Fruit fly (Drosophila melanogaster) whole organism, embryonic: ENCODE measurements around the gene Ubc6.
A peak's percentile ranks its signal among the peaks of the same experiment; 100 is the strongest.

Experiments
- Antp ChIP-seq: fragments of 200-800 bp; sonication (Bioruptor generic); optimal IDR thresholded peaks from 3 replicates; lab custom pipeline; 2016; ENCODE audit warnings: missing biosample characterization, missing genetic modification characterization
- B-H1 ChIP-seq: fragments of 200-800 bp; sonication (Bioruptor generic); IDR thresholded peaks from 3 replicates; pipeline ENCODE4 v1.3.6; 2022; ENCODE audit warnings: missing biosample characterization, missing genetic modification characterization
- Blimp-1 ChIP-seq: fragments of 200-800 bp; sonication (Bioruptor generic); optimal IDR thresholded peaks from 3 replicates; lab custom pipeline; 2018; ENCODE audit warnings: missing biosample characterization, missing genetic modification characterization, mild to moderate bottlenecking, moderate library complexity, missing genetic modification reagents
- CG1024 ChIP-seq: fragments of 200-800 bp; sonication (Bioruptor generic); IDR thresholded peaks from 2 replicates; pipeline ENCODE4 v1.3.6; 2022; ENCODE audit warnings: missing biosample characterization, missing genetic modification characterization
- CG11560 ChIP-seq: fragments of 200-800 bp; sonication (Bioruptor generic); IDR thresholded peaks from 3 replicates; pipeline ENCODE4 v1.3.6; 2022; ENCODE audit warnings: missing biosample characterization, missing genetic modification characterization
- CG11695 ChIP-seq: fragments of 200-800 bp; sonication (Bioruptor generic); IDR thresholded peaks from 3 replicates; pipeline ENCODE4 v1.3.6; 2022; ENCODE audit warnings: missing biosample characterization, missing genetic modification characterization
- CG11723 ChIP-seq: fragments of 200-800 bp; sonication (Bioruptor generic); optimal IDR thresholded peaks from 2 replicates; lab custom pipeline; 2017; ENCODE audit warnings: missing biosample characterization, mild to moderate bottlenecking, missing genetic modification characterization
- CG15073 ChIP-seq: fragments of 200-800 bp; sonication (Bioruptor generic); optimal IDR thresholded peaks from 2 replicates; lab custom pipeline; 2016; ENCODE audit warnings: missing biosample characterization, missing genetic modification characterization
- CG1792 ChIP-seq: fragments of 200-800 bp; sonication (Bioruptor generic); optimal IDR thresholded peaks from 2 replicates; lab custom pipeline; 2016; ENCODE audit warnings: missing biosample characterization, missing genetic modification characterization
- CG18262 ChIP-seq: fragments of 200-800 bp; optimal IDR thresholded peaks from 3 replicates; lab custom pipeline; 2019; ENCODE audit warnings: missing biosample characterization, mild to moderate bottlenecking, missing genetic modification characterization, moderate library complexity
- CG18476 ChIP-seq: fragments of 200-800 bp; sonication (Bioruptor generic); optimal IDR thresholded peaks from 2 replicates; lab custom pipeline; 2016; ENCODE audit warnings: missing biosample characterization, mild to moderate bottlenecking, missing genetic modification characterization
- CG3163 ChIP-seq: fragments of 200-800 bp; sonication (Bioruptor generic); optimal IDR thresholded peaks from 3 replicates; lab custom pipeline; 2016; ENCODE audit warnings: missing biosample characterization, missing genetic modification characterization
- CG42726 ChIP-seq: fragments of 200-800 bp; sonication (Bioruptor generic); IDR thresholded peaks from 2 replicates; pipeline ENCODE4 v1.3.6; 2022; ENCODE audit warnings: missing biosample characterization, missing genetic modification characterization; ENCODE audit not compliant: partially characterized antibody
- CG6683 ChIP-seq: fragments of 200-800 bp; sonication (Bioruptor generic); optimal IDR thresholded peaks from 2 replicates; lab custom pipeline; 2017; ENCODE audit warnings: missing biosample characterization, mild to moderate bottlenecking, missing genetic modification characterization, missing genetic modification reagents
- CG6689 ChIP-seq: fragments of 200-800 bp; sonication (Bioruptor generic); IDR thresholded peaks from 2 replicates; pipeline ENCODE4 v1.3.6; 2022; ENCODE audit warnings: missing biosample characterization, missing genetic modification characterization
- CG7372 ChIP-seq: fragments of 200-800 bp; sonication (Bioruptor generic); IDR thresholded peaks from 2 replicates; pipeline ENCODE4 v1.3.6; 2022; ENCODE audit warnings: missing biosample characterization, missing genetic modification characterization
- CG8765 ChIP-seq: fragments of 200-800 bp; sonication (Bioruptor generic); IDR thresholded peaks from 2 replicates; pipeline ENCODE4 v1.3.6; 2022; ENCODE audit warnings: missing biosample characterization, missing genetic modification characterization
- CG9215 ChIP-seq: fragments of 200-800 bp; sonication (Bioruptor generic); IDR thresholded peaks from 2 replicates; pipeline ENCODE4 v1.3.6; 2022; ENCODE audit warnings: missing biosample characterization, missing genetic modification characterization
- CG9437 ChIP-seq: fragments of 200-800 bp; sonication (Bioruptor generic); optimal IDR thresholded peaks from 2 replicates; lab custom pipeline; 2018; ENCODE audit warnings: missing biosample characterization, mild to moderate bottlenecking, missing genetic modification characterization
- CG9727 ChIP-seq: fragments of 200-800 bp; sonication (Bioruptor generic); optimal IDR thresholded peaks from 3 replicates; lab custom pipeline; 2017; ENCODE audit warnings: missing biosample characterization, mild to moderate bottlenecking, missing genetic modification characterization
- D ChIP-seq, 2 experiments: fragments of 200-800 bp in 1 of 2; fragments of >200 bp in 1 of 2; sonication (Bioruptor generic) in 1 of 2; optimal IDR thresholded peaks; 2 replicates in 1 of 2; 3 replicates in 1 of 2; lab custom pipeline; 2017; ENCODE audit warnings: mild to moderate bottlenecking in 1 of 2, missing biosample characterization in 1 of 2, missing genetic modification characterization in 1 of 2, missing genetic modification reagents in 1 of 2
- Dll ChIP-seq: fragments of 200-800 bp; sonication (Bioruptor generic); IDR thresholded peaks from 4 replicates; pipeline ENCODE4 v1.3.6; 2022; ENCODE audit warnings: missing biosample characterization, missing genetic modification characterization; ENCODE audit not compliant: partially characterized antibody
- Elba2 ChIP-seq: fragments of 200-800 bp; sonication (Bioruptor generic); optimal IDR thresholded peaks from 3 replicates; lab custom pipeline; 2016; ENCODE audit warnings: missing biosample characterization, missing genetic modification characterization
- HLH3B ChIP-seq: fragments of 200-800 bp; sonication (Bioruptor generic); IDR thresholded peaks from 2 replicates; pipeline ENCODE4 v1.3.6; 2022; ENCODE audit warnings: missing biosample characterization, missing genetic modification characterization
- Hmx ChIP-seq: fragments of 200-800 bp; sonication (Bioruptor generic); optimal IDR thresholded peaks from 2 replicates; lab custom pipeline; 2016; ENCODE audit warnings: missing biosample characterization, missing genetic modification characterization
- Sox102F ChIP-seq: fragments of 200-800 bp; sonication (Bioruptor generic); optimal IDR thresholded peaks from 2 replicates; lab custom pipeline; 2018; ENCODE audit warnings: missing biosample characterization, mild to moderate bottlenecking, missing genetic modification characterization, moderate library complexity
- Stat92E ChIP-seq, 3 experiments: fragments of >200 bp in 2 of 3; fragments of 200-800 bp in 1 of 3; sonication (Bioruptor generic) in 1 of 3; optimal IDR thresholded peaks; 2 replicates each; lab custom pipeline; 2017 to 2019; ENCODE audit warnings: missing biosample characterization in 3 of 3, missing genetic modification characterization in 3 of 3, mild to moderate bottlenecking in 1 of 3, moderate library complexity in 1 of 3
- abd-A ChIP-seq: fragments of 200-800 bp; sonication (Bioruptor generic); optimal IDR thresholded peaks from 3 replicates; lab custom pipeline; 2019; ENCODE audit warnings: missing biosample characterization, mild to moderate bottlenecking, missing genetic modification characterization, moderate library complexity
- ap ChIP-seq: fragments of 200-800 bp; sonication (Bioruptor generic); IDR thresholded peaks from 2 replicates; pipeline ENCODE4 v1.3.6; 2022; ENCODE audit warnings: missing biosample characterization, missing genetic modification characterization
- bcd ChIP-seq: fragments of 200-800 bp; sonication (Bioruptor generic); optimal IDR thresholded peaks from 2 replicates; lab custom pipeline; 2017; ENCODE audit warnings: missing biosample characterization, mild to moderate bottlenecking, missing genetic modification characterization
- chm ChIP-seq: fragments of 200-800 bp; sonication (Bioruptor generic); IDR thresholded peaks from 2 replicates; pipeline ENCODE4 v1.3.6; 2022; ENCODE audit warnings: missing biosample characterization, missing genetic modification characterization
- chn ChIP-seq: fragments of 200-800 bp; sonication (Bioruptor generic); optimal IDR thresholded peaks from 2 replicates; lab custom pipeline; 2016; ENCODE audit warnings: missing biosample characterization, missing genetic modification characterization
- gcm ChIP-seq: fragments of 200-800 bp; sonication (Bioruptor generic); optimal IDR thresholded peaks from 2 replicates; lab custom pipeline; 2019; ENCODE audit warnings: missing biosample characterization, mild to moderate bottlenecking, missing genetic modification characterization, moderate library complexity
- gro ChIP-seq: fragments of 200-800 bp; sonication (Bioruptor generic); optimal IDR thresholded peaks from 2 replicates; lab custom pipeline; 2016; ENCODE audit warnings: missing biosample characterization, missing genetic modification characterization
- jing ChIP-seq: fragments of 200-800 bp; sonication (Bioruptor generic); optimal IDR thresholded peaks from 2 replicates; lab custom pipeline; 2018; ENCODE audit warnings: missing biosample characterization, mild to moderate bottlenecking, missing genetic modification characterization
- nau ChIP-seq: fragments of 200-800 bp; sonication (Bioruptor generic); optimal IDR thresholded peaks from 3 replicates; lab custom pipeline; 2017; ENCODE audit warnings: missing biosample characterization, mild to moderate bottlenecking, missing genetic modification characterization, missing genetic modification reagents
- odd ChIP-seq: fragments of 200-800 bp; sonication (Bioruptor generic); optimal IDR thresholded peaks from 2 replicates; lab custom pipeline; 2017; ENCODE audit warnings: missing biosample characterization, mild to moderate bottlenecking, missing genetic modification characterization
- pho ChIP-seq: fragments of 200-800 bp; sonication (Bioruptor generic); optimal IDR thresholded peaks from 2 replicates; lab custom pipeline; 2016; ENCODE audit warnings: missing biosample characterization, missing genetic modification characterization
- psq ChIP-seq: fragments of 200-800 bp; sonication (Bioruptor generic); optimal IDR thresholded peaks from 2 replicates; lab custom pipeline; 2017; ENCODE audit warnings: missing biosample characterization, missing genetic modification characterization
- pum ChIP-seq: fragments of 200-800 bp; sonication (Bioruptor generic); optimal IDR thresholded peaks from 2 replicates; lab custom pipeline; 2016; ENCODE audit warnings: missing biosample characterization, missing genetic modification characterization
- salm ChIP-seq: fragments of 200-800 bp; sonication (Bioruptor generic); optimal IDR thresholded peaks from 2 replicates; lab custom pipeline; 2018; ENCODE audit warnings: missing biosample characterization, mild to moderate bottlenecking, missing genetic modification characterization
- sim ChIP-seq: fragments of 200-800 bp; sonication (Bioruptor generic); IDR thresholded peaks from 2 replicates; pipeline ENCODE4 v1.3.6; 2022; ENCODE audit warnings: missing biosample characterization, missing genetic modification characterization
- so ChIP-seq: fragments of 200-800 bp; sonication (Bioruptor generic); IDR thresholded peaks from 3 replicates; pipeline ENCODE4 v1.3.6; 2022; ENCODE audit warnings: missing biosample characterization, missing genetic modification characterization
- sqz ChIP-seq: fragments of 200-800 bp; sonication (Bioruptor generic); optimal IDR thresholded peaks from 3 replicates; lab custom pipeline; 2018; ENCODE audit warnings: missing biosample characterization, mild to moderate bottlenecking, missing genetic modification characterization
- stc ChIP-seq: fragments of 200-800 bp; sonication (Bioruptor generic); IDR thresholded peaks from 2 replicates; pipeline ENCODE4 v1.3.6; 2022; ENCODE audit warnings: missing biosample characterization, missing genetic modification characterization
- toy ChIP-seq: fragments of 200-800 bp; sonication (Bioruptor generic); IDR thresholded peaks from 2 replicates; pipeline ENCODE4 v1.3.6; 2022; ENCODE audit warnings: missing biosample characterization, missing genetic modification characterization
- z ChIP-seq: fragments of 200-800 bp; sonication (Bioruptor generic); IDR thresholded peaks from 3 replicates; pipeline ENCODE4 v1.3.6; 2022; ENCODE audit warnings: missing biosample characterization, missing genetic modification characterization

Ubc6 gene

dm6 chr3R:4975874-4976663 lies 23.6 kb upstream of the Ubc6 start (continued):
- TF ChIP-seq CG42726 (GFP tag; lab: Robert Waterston, UW): no peak
- TF ChIP-seq nau (GFP tag; lab: Kevin White, UChicago): no peak
- TF ChIP-seq CG18476 (GFP tag; lab: Kevin White, UChicago): no peak

- TF ChIP-seq D (optimal IDR thresholded peaks at IDR 0.05; lab: Kevin White, UChicago) (no peak), D (GFP tag; optimal IDR thresholded peaks at IDR 0.05; lab: Kevin White, UChicago) (peak; percentile 46), chn (GFP tag; lab: Kevin White, UChicago) (no peak), Elba2 (no peak), CG1792 (no peak), Blimp-1 (GFP tag; lab: Kevin White, UChicago) (peak; percentile 21), so (GFP tag; lab: Robert Waterston, UW) (peak; percentile 25; the same call in 1 of the 3 replicates), CG9437 (GFP tag; lab: Kevin White, UChicago) (no peak), psq (GFP tag; lab: Kevin White, UChicago) (no peak), pum (GFP tag; lab: Kevin White, UChicago) (no peak), CG6683 (GFP tag; lab: Kevin White, UChicago) (no peak), stc (GFP tag; lab: Robert Waterston, UW) (no peak), z (GFP tag; lab: Robert Waterston, UW) (peak; percentile 63; the same call in 2 of the 3 replicates), CG11723 (GFP tag; lab: Kevin White, UChicago) (no peak), ap (no peak), odd (GFP tag; lab: Kevin White, UChicago) (peak; percentile 37), CG18262 (tag; lab: Kevin White, UChicago) (no peak), salm (tag; lab: Kevin White, UChicago) (peak; percentile 41), Antp (GFP tag; lab: Kevin White, UChicago) (no peak), CG11560 (no peak), CG3163 (GFP tag; lab: Kevin White, UChicago) (no peak), Dll (GFP tag; lab: Robert Waterston, UW) (no peak), chm (GFP tag; lab: Robert Waterston, UW) (peak; percentile 44; the same call in 1 of the 2 replicates), CG1024 (no peak), CG9727 (GFP tag; lab: Kevin White, UChicago) (no peak), CG6689 (GFP tag; lab: Robert Waterston, UW) (0 out of 2 replicates have a peak, but pooled peaks have one; percentile 13), pho (GFP tag; lab: Kevin White, UChicago) (no peak), jing (no peak), CG9215 (GFP tag; lab: Robert Waterston, UW) (no peak), toy (no peak), CG8765 (GFP tag; lab: Robert Waterston, UW) (no peak), Sox102F (GFP tag; lab: Kevin White, UChicago) (peak; percentile 12), gcm (GFP tag; lab: Kevin White, UChicago) (peak; percentile 44), Stat92E (GFP tag; optimal IDR thresholded peaks at IDR 0.05; lab: Kevin White, UChicago) (no peak), CG11695 (GFP tag; lab: Robert Waterston, UW) (no peak), sqz (no peak), gro (no peak), sim (GFP tag; lab: Robert Waterston, UW) (0 out of 2 replicates have a peak, but pooled peaks have one; percentile 26), CG15073 (no peak), CG7372 (GFP tag; lab: Robert Waterston, UW) (no peak), B-H1 (no peak), bcd (GFP tag; lab: Kevin White, UChicago) (no peak), abd-A (tag; lab: Kevin White, UChicago) (no peak), Hmx (GFP tag; lab: Kevin White, UChicago) (no peak), HLH3B (GFP tag; lab: Robert Waterston, UW) (peak; percentile 7; the same call in 1 of the 2 replicates)
Measured at dm6 chr3R:4975315-4975777, 22.9 kb upstream of the Ubc6 start.
